Fruit fly (Drosophila melanogaster) whole organism, wandering third instar larva: ENCODE results near the gene CG5078.

Source experiments
- Abd-B ChIP-seq: fragments of >200 bp; optimal IDR thresholded peaks from 2 replicates; lab custom pipeline; 2017; ENCODE audit warnings: missing biosample characterization, missing genetic modification characterization
- CG9705 ChIP-seq: fragments of 200-800 bp; sonication (Bioruptor generic); optimal IDR thresholded peaks from 2 replicates; lab custom pipeline; 2018; ENCODE audit warnings: missing biosample characterization, mild to moderate bottlenecking, missing genetic modification characterization
- Jra ChIP-seq: sonication (Bioruptor generic); optimal IDR thresholded peaks from 2 replicates; lab custom pipeline; 2016; ENCODE audit warnings: missing biosample characterization, missing genetic modification characterization
- N ChIP-seq: fragments of >200 bp; optimal IDR thresholded peaks from 2 replicates; lab custom pipeline; 2018; ENCODE audit warnings: missing biosample characterization, missing external identifiers, missing genetic modification characterization
- OdsH ChIP-seq: fragments of 200-800 bp; sonication (Bioruptor generic); optimal IDR thresholded peaks from 2 replicates; lab custom pipeline; 2016; ENCODE audit warnings: missing biosample characterization, mild to moderate bottlenecking, missing genetic modification characterization
- Rel ChIP-seq, 2 experiments: fragments of 200-800 bp; sonication (Bioruptor generic) in 1 of 2; optimal IDR thresholded peaks; 2 replicates in 1 of 2; 3 replicates in 1 of 2; lab custom pipeline; 2016 to 2019; ENCODE audit warnings: mild to moderate bottlenecking in 2 of 2, missing biosample characterization in 2 of 2, missing genetic modification characterization in 2 of 2, moderate library complexity in 1 of 2
- pan ChIP-seq: fragments of >200 bp; optimal IDR thresholded peaks from 2 replicates; lab custom pipeline; 2017
- psq ChIP-seq: fragments of 200-800 bp; sonication (Bioruptor generic); optimal IDR thresholded peaks from 3 replicates; lab custom pipeline; 2017; ENCODE audit warnings: missing biosample characterization, mild to moderate bottlenecking, missing genetic modification characterization, moderate library complexity
- sv ChIP-seq: fragments of 200-800 bp; sonication (Bioruptor generic); optimal IDR thresholded peaks from 3 replicates; lab custom pipeline; 2016; ENCODE audit warnings: missing biosample characterization, missing genetic modification characterization
- usp ChIP-seq: fragments of >200 bp; optimal IDR thresholded peaks from 2 replicates; lab custom pipeline; 2017; ENCODE audit warnings: missing biosample characterization, missing genetic modification characterization

DNA sequence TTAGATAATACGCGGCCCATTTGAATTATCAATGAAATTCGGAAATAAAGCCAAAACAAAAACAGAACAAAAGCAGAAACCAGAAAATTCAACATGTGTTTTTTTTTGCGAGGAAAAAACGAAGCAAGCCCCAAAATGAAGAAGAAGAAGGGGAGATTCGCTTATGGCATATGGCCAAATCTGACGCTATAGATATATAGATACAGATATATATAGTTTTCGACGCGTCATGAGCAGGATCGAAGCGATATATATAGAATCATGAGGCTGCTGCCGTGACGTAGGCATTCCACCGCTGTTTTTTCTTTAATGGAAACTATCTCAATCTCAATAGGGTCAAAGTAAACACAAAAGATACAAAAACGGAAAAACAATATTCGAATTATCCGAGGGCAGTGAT, 32.6 kb downstream of the CG5078 start:
- no peak for TF ChIP-seq Abd-B (GFP tag; lab: Kevin White, UChicago)
- no peak for TF ChIP-seq usp (GFP tag; lab: Kevin White, UChicago)
- no peak for TF ChIP-seq CG9705
- no peak for TF ChIP-seq pan
- TF ChIP-seq psq, result no peak
- no peak for TF ChIP-seq sv (GFP tag; lab: Kevin White, UChicago)
- no peak for TF ChIP-seq N (GFP tag; lab: Kevin White, UChicago)
- no peak for TF ChIP-seq OdsH (GFP tag; lab: Kevin White, UChicago)
- TF ChIP-seq Rel (GFP tag; optimal IDR thresholded peaks at IDR 0.05; lab: Kevin White, UChicago), result no peak
- TF ChIP-seq Rel (tag; optimal IDR thresholded peaks at IDR 0.05; lab: Kevin White, UChicago), result no peak
- TF ChIP-seq Jra (GFP tag; lab: Kevin White, UChicago), result no peak
